Worm (Caenorhabditis elegans) whole organism, late embryonic: ENCODE data around the gene Y39A3A.3.

Experiments
- C08G9.2 ChIP-seq: sonication (generic microtip); optimal IDR thresholded peaks from 2 replicates; lab custom pipeline; 2016; ENCODE audit warnings: mild to moderate bottlenecking, missing genetic modification characterization, moderate library complexity, missing compliant biosample characterization
- C38D4.7 ChIP-seq: fragments of 200-800 bp; sonication (Bioruptor generic); optimal IDR thresholded peaks from 2 replicates; lab custom pipeline; 2018; ENCODE audit warnings: mild to moderate bottlenecking, missing genetic modification characterization, moderate library complexity, missing compliant biosample characterization
- F13H6.1 ChIP-seq: sonication (generic microtip); optimal IDR thresholded peaks from 2 replicates; lab custom pipeline; 2016; ENCODE audit warnings: missing genetic modification characterization, missing compliant biosample characterization
- K02D7.2 ChIP-seq: sonication (generic microtip); optimal IDR thresholded peaks from 2 replicates; lab custom pipeline; 2017; ENCODE audit warnings: mild to moderate bottlenecking, missing genetic modification characterization, missing compliant biosample characterization
- ceh-14 ChIP-seq: sonication (generic microtip); optimal IDR thresholded peaks from 2 replicates; lab custom pipeline; 2016; ENCODE audit warnings: missing genotype, missing genetic modification characterization, missing compliant biosample characterization
- ceh-18 ChIP-seq: sonication (generic microtip); optimal IDR thresholded peaks from 2 replicates; lab custom pipeline; 2016; ENCODE audit warnings: missing genetic modification characterization, missing compliant biosample characterization
- ceh-19 ChIP-seq: fragments of 200-800 bp; sonication (Bioruptor generic); optimal IDR thresholded peaks from 2 replicates; lab custom pipeline; 2018; ENCODE audit warnings: mild to moderate bottlenecking, missing genetic modification characterization, missing compliant biosample characterization
- ceh-22 ChIP-seq: sonication (generic microtip); optimal IDR thresholded peaks from 2 replicates; lab custom pipeline; 2017; ENCODE audit warnings: missing biosample characterization, missing genetic modification characterization
- ceh-30 ChIP-seq: fragments of 150-350 bp; optimal IDR thresholded peaks from 2 replicates; lab custom pipeline; 2014; ENCODE audit warnings: missing biosample characterization, missing genetic modification characterization
- ceh-31 ChIP-seq: sonication (generic microtip); optimal IDR thresholded peaks from 2 replicates; lab custom pipeline; 2016; ENCODE audit warnings: missing genetic modification characterization, missing compliant biosample characterization
- ceh-34 ChIP-seq: sonication (generic microtip); optimal IDR thresholded peaks from 2 replicates; lab custom pipeline; 2016; ENCODE audit warnings: mild to moderate bottlenecking, missing genetic modification characterization, missing compliant biosample characterization
- ceh-45 ChIP-seq: fragments of 200-800 bp; sonication (Bioruptor generic); IDR thresholded peaks from 2 replicates; pipeline ENCODE4 v1.3.6; 2022; ENCODE audit warnings: missing genetic modification reagents, missing genetic modification characterization, missing compliant biosample characterization
- ceh-48 ChIP-seq: sonication (generic microtip); optimal IDR thresholded peaks from 2 replicates; lab custom pipeline; 2016; ENCODE audit warnings: missing genetic modification characterization, inconsistent platforms, missing compliant biosample characterization
- elt-2 ChIP-seq: sonication (generic microtip); optimal IDR thresholded peaks from 2 replicates; lab custom pipeline; 2016; ENCODE audit warnings: missing genetic modification reagents, missing genetic modification characterization, missing compliant biosample characterization
- elt-4 ChIP-seq: sonication (generic microtip); optimal IDR thresholded peaks from 2 replicates; lab custom pipeline; 2016; ENCODE audit warnings: missing genetic modification characterization, missing compliant biosample characterization
- eyg-1 ChIP-seq: sonication (generic microtip); optimal IDR thresholded peaks from 2 replicates; lab custom pipeline; 2016; ENCODE audit warnings: missing genotype, missing genetic modification characterization, missing compliant biosample characterization
- fax-1 ChIP-seq: sonication (generic microtip); optimal IDR thresholded peaks from 2 replicates; lab custom pipeline; 2016; ENCODE audit warnings: missing genotype, missing genetic modification characterization, missing compliant biosample characterization
- fkh-6 ChIP-seq: sonication (generic microtip); optimal IDR thresholded peaks from 2 replicates; lab custom pipeline; 2016; ENCODE audit warnings: missing genetic modification characterization, missing compliant biosample characterization
- gmeb-2 ChIP-seq: sonication (generic microtip); optimal IDR thresholded peaks from 2 replicates; lab custom pipeline; 2016; ENCODE audit warnings: missing genetic modification characterization, inconsistent platforms, missing compliant biosample characterization
- hlh-15 ChIP-seq: sonication (generic microtip); optimal IDR thresholded peaks from 2 replicates; lab custom pipeline; 2016; ENCODE audit warnings: missing genetic modification characterization, missing compliant biosample characterization
- hlh-30 ChIP-seq: sonication (generic microtip); optimal IDR thresholded peaks from 2 replicates; lab custom pipeline; 2017; ENCODE audit warnings: antibody characterized with exemption, missing genetic modification characterization, missing compliant biosample characterization; ENCODE audit not compliant: insufficient read depth
- hlh-8 ChIP-seq: sonication (generic microtip); optimal IDR thresholded peaks from 2 replicates; lab custom pipeline; 2016; ENCODE audit warnings: missing genotype, missing genetic modification characterization, missing compliant biosample characterization
- madf-2 ChIP-seq: sonication (generic microtip); optimal IDR thresholded peaks from 2 replicates; lab custom pipeline; 2017; ENCODE audit warnings: missing genetic modification characterization, missing compliant biosample characterization
- mec-3 ChIP-seq: sonication (generic microtip); optimal IDR thresholded peaks from 2 replicates; lab custom pipeline; 2016; ENCODE audit warnings: borderline replicate concordance, missing genetic modification characterization, missing compliant biosample characterization
- nfya-1 ChIP-seq: sonication (generic microtip); optimal IDR thresholded peaks from 2 replicates; lab custom pipeline; 2017; ENCODE audit warnings: missing genetic modification characterization, mild to moderate bottlenecking, missing compliant biosample characterization, antibody characterized with exemption, moderate library complexity
- nhr-11 ChIP-seq: fragments of 150-350 bp; optimal IDR thresholded peaks from 2 replicates; lab custom pipeline; 2014; ENCODE audit warnings: missing biosample characterization, missing genetic modification characterization
- odd-2 ChIP-seq: sonication (generic microtip); optimal IDR thresholded peaks from 2 replicates; lab custom pipeline; 2017; ENCODE audit warnings: antibody characterized with exemption, mild to moderate bottlenecking, missing genetic modification characterization, missing compliant biosample characterization
- pha-2 ChIP-seq: sonication (generic microtip); optimal IDR thresholded peaks from 2 replicates; lab custom pipeline; 2017; ENCODE audit warnings: mild to moderate bottlenecking, missing genetic modification characterization, missing compliant biosample characterization
- pqm-1 ChIP-seq: sonication (generic microtip); optimal IDR thresholded peaks from 2 replicates; lab custom pipeline; 2016; ENCODE audit warnings: missing genetic modification characterization, missing compliant biosample characterization
- pros-1 ChIP-seq: fragments of 150-350 bp; optimal IDR thresholded peaks from 2 replicates; lab custom pipeline; 2014; ENCODE audit warnings: missing biosample characterization, missing genetic modification reagents, missing genetic modification characterization
- ref-2 ChIP-seq: sonication (generic microtip); optimal IDR thresholded peaks from 2 replicates; lab custom pipeline; 2016; ENCODE audit warnings: missing genetic modification characterization, missing compliant biosample characterization
- rnt-1 ChIP-seq: sonication (generic microtip); optimal IDR thresholded peaks from 2 replicates; lab custom pipeline; 2016; ENCODE audit warnings: missing genetic modification characterization, missing compliant biosample characterization
- sox-2 ChIP-seq: fragments of 200-800 bp; sonication (Bioruptor generic); IDR thresholded peaks from 2 replicates; pipeline ENCODE4 v1.3.6; 2022; ENCODE audit warnings: missing genetic modification reagents, missing genetic modification characterization, missing compliant biosample characterization
- tbx-2 ChIP-seq: sonication (generic microtip); optimal IDR thresholded peaks from 2 replicates; lab custom pipeline; 2016; ENCODE audit warnings: missing genetic modification characterization, missing compliant biosample characterization
- unc-42 ChIP-seq: sonication (generic microtip); optimal IDR thresholded peaks from 2 replicates; lab custom pipeline; 2016; ENCODE audit warnings: missing genotype, missing genetic modification characterization, missing compliant biosample characterization
- unc-55 ChIP-seq: sonication (generic microtip); optimal IDR thresholded peaks from 2 replicates; lab custom pipeline; 2017; ENCODE audit warnings: missing biosample characterization, missing genetic modification reagents, missing genetic modification characterization
- unc-86 ChIP-seq: sonication (generic microtip); optimal IDR thresholded peaks from 2 replicates; lab custom pipeline; 2016; ENCODE audit warnings: missing genetic modification characterization, missing compliant biosample characterization
- zip-5 ChIP-seq: sonication (generic microtip); optimal IDR thresholded peaks from 2 replicates; lab custom pipeline; 2016; ENCODE audit warnings: missing genetic modification characterization, missing compliant biosample characterization

Gene Y39A3A.3

DNA sequence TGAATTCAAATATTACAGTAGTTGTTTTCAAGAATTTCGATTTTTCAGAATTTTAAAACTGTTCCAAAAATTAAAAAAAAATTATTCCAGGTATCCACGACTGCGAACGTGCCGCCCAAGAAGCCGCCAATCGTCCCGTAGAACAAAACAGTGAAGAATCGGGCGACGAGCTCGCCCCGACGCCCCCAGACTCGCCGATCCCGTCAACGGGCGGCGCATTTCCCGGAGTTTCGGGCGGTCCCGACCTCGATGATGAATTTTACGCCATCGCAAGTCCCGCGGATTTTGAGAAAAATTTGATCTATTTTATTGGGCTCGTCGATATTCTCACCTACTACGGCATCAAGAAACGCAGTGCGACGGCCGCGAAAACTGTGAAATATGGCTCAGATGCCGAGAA lies 37.8 kb upstream of the Y39A3A.3 start:
- TF ChIP-seq pha-2 (tag; lab: Kevin White, UChicago) (no peak), ceh-34 (tag; lab: Kevin White, UChicago) (no peak), sox-2 (GFP tag; lab: Robert Waterston, UW) (no peak), gmeb-2 (no peak), ceh-45 (no peak), pqm-1 (tag; lab: Kevin White, UChicago) (no peak), unc-42 (tag; lab: Kevin White, UChicago) (no peak), mec-3 (tag; lab: Kevin White, UChicago) (no peak), ceh-30 (no peak), odd-2 (tag; lab: Kevin White, UChicago) (no peak)

ce11 chrIII:2101895-2102345 lies 33.8 kb upstream of the Y39A3A.3 start, which contains the start of gene ppk-2:
ppk-2 (plus strand) TSS chrIII:2102295.
- TF ChIP-seq ceh-45: no peak
- no peak for TF ChIP-seq elt-2
- no peak for TF ChIP-seq fax-1
- no peak for TF ChIP-seq ceh-19
- no peak for TF ChIP-seq C08G9.2 (tag; lab: Kevin White, UChicago)
- TF ChIP-seq rnt-1 (tag; lab: Kevin White, UChicago): no peak
- TF ChIP-seq hlh-15 (tag; lab: Kevin White, UChicago): no peak
- TF ChIP-seq mec-3 (tag; lab: Kevin White, UChicago): no peak
- no peak for TF ChIP-seq K02D7.2
- no peak for TF ChIP-seq C38D4.7
- no peak for TF ChIP-seq pqm-1 (tag; lab: Kevin White, UChicago)
- no peak for TF ChIP-seq eyg-1 (tag; lab: Kevin White, UChicago)
- no peak for TF ChIP-seq unc-42 (tag; lab: Kevin White, UChicago)

ce11 chrIII:2101310-2101709 lies 33.2 kb upstream of the Y39A3A.3 start:
- TF ChIP-seq F13H6.1 (tag; lab: Kevin White, UChicago) (no peak), zip-5 (tag; lab: Kevin White, UChicago) (no peak), unc-55 (GFP tag; lab: Kevin White, UChicago) (no peak), ceh-22 (tag; lab: Kevin White, UChicago) (no peak), pros-1 (tag; lab: Kevin White, UChicago) (no peak), odd-2 (tag; lab: Kevin White, UChicago) (no peak), nhr-11 (tag; lab: Kevin White, UChicago) (no peak)

- TF ChIP-seq madf-2 (tag; lab: Kevin White, UChicago) (no peak), ceh-18 (peak; percentile 76), ceh-48 (tag; lab: Kevin White, UChicago) (peak; percentile 95), tbx-2 (peak; percentile 62), pros-1 (tag; lab: Kevin White, UChicago) (peak; percentile 18), elt-2 (peak; percentile 19), ceh-14 (peak; percentile 57), nfya-1 (peak; percentile 97), C38D4.7 (no peak), ref-2 (tag; lab: Kevin White, UChicago) (peak; percentile 92), elt-4 (tag; lab: Kevin White, UChicago) (no peak), unc-86 (tag; lab: Kevin White, UChicago) (peak; percentile 35), ceh-31 (tag; lab: Kevin White, UChicago) (peak; percentile 69), unc-42 (tag; lab: Kevin White, UChicago) (peak; percentile 97), hlh-8 (tag; lab: Kevin White, UChicago) (no peak), ceh-19 (peak; percentile 50), hlh-30 (tag; lab: Kevin White, UChicago) (peak; percentile 41), K02D7.2 (no peak), unc-55 (GFP tag; lab: Kevin White, UChicago) (peak; percentile 43), ceh-34 (tag; lab: Kevin White, UChicago) (peak; percentile 71), fkh-6 (tag; lab: Kevin White, UChicago) (peak; percentile 23), rnt-1 (tag; lab: Kevin White, UChicago) (peak; percentile 15)
These were observed 32.7 kb upstream of the Y39A3A.3 start for ce11 chrIII:2100842-2101241.
